Worm (Caenorhabditis elegans): Measurements from ENCODE around the gene ugt-4.

ce11 chrV:12795927-12796326 lies 791 bp upstream of the ugt-4 start:
- no peak for TF ChIP-seq aly-2 (tag; optimal IDR thresholded peaks at IDR 0.05)
- TF ChIP-seq egl-27 (tag; optimal IDR thresholded peaks at IDR 0.05) = no peak
- TF ChIP-seq elt-1 (tag; optimal IDR thresholded peaks at IDR 0.05) = no peak
- TF ChIP-seq unc-62 (GFP tag; optimal IDR thresholded peaks at IDR 0.05) = no peak
- no peak for TF ChIP-seq mdl-1 (tag; optimal IDR thresholded peaks at IDR 0.05)
- no peak for TF ChIP-seq mbf-1 (tag; optimal IDR thresholded peaks at IDR 0.05)
- no peak for TF ChIP-seq ceh-82 (tag; optimal IDR thresholded peaks at IDR 0.05)
